Worm (Caenorhabditis elegans) whole organism, midembryonic: ENCODE measurements around the gene Y56A3A.6.

Experiments used
- T22C8.4 ChIP-seq: fragments of 200-800 bp; sonication (Bioruptor generic); IDR thresholded peaks from 2 replicates; pipeline ENCODE4 v1.3.6; 2022; ENCODE audit warnings: missing genetic modification characterization, missing compliant biosample characterization
- cog-1 ChIP-seq: sonication (generic microtip); optimal IDR thresholded peaks from 2 replicates; lab custom pipeline; 2016; ENCODE audit warnings: missing genetic modification characterization, missing compliant biosample characterization
- flt-1 ChIP-seq: fragments of 200-800 bp; sonication (Bioruptor generic); IDR thresholded peaks from 2 replicates; pipeline ENCODE4 v1.3.6; 2022; ENCODE audit warnings: missing genetic modification characterization, missing compliant biosample characterization
- klf-2 ChIP-seq: fragments of 200-800 bp; sonication (Bioruptor generic); conservative IDR thresholded peaks from 2 replicates; pipeline ENCODE4 v1.3.6; 2022; ENCODE audit warnings: missing genetic modification reagents, missing genetic modification characterization, missing compliant biosample characterization
- ref-1 ChIP-seq: fragments of 200-800 bp; sonication (Bioruptor generic); conservative IDR thresholded peaks from 2 replicates; pipeline ENCODE4 v1.3.6; 2022; ENCODE audit warnings: missing genetic modification reagents, missing genetic modification characterization, missing compliant biosample characterization
- ztf-23 ChIP-seq: fragments of 200-800 bp; sonication (Bioruptor generic); IDR thresholded peaks from 2 replicates; pipeline ENCODE4 v1.3.6; 2022; ENCODE audit warnings: missing genetic modification reagents, missing genetic modification characterization, missing compliant biosample characterization
- ztf-29 ChIP-seq: fragments of 200-800 bp; sonication (Bioruptor generic); IDR thresholded peaks from 2 replicates; pipeline ENCODE4 v1.3.6; 2022; ENCODE audit warnings: missing genetic modification reagents, missing genetic modification characterization, missing compliant biosample characterization

- TF ChIP-seq ztf-29 (no peak), T22C8.4 (GFP tag; lab: Robert Waterston, UW) (no peak), ztf-23 (GFP tag; lab: Robert Waterston, UW) (no peak), flt-1 (GFP tag; lab: Robert Waterston, UW) (no peak), klf-2 (GFP tag; lab: Robert Waterston, UW) (no peak), cog-1 (tag; lab: Kevin White, UChicago) (no peak), ref-1 (GFP tag; lab: Robert Waterston, UW) (no peak)
Observed at ce11 chrIII:11900022-11900421, 21.4 kb upstream of the Y56A3A.6 start.
